Worm (Caenorhabditis elegans) whole organism, L1 larva: ENCODE data around the gene F52H2.1.

Source experiments
- ama-1 ChIP-seq: fragments of 150-350 bp; optimal IDR thresholded peaks from 2 replicates; lab custom pipeline; 2014
- efl-1 ChIP-seq, 4 experiments: fragments of 150-350 bp; optimal IDR thresholded peaks in 3 of 4; peaks in 1 of 4; 1 replicate in 1 of 4; 2 replicates in 3 of 4; lab custom pipeline; 2014; ENCODE audit warnings: missing biosample characterization in 2 of 4, missing genetic modification characterization in 2 of 4, missing genetic modification reagents in 2 of 4
- elt-3 ChIP-seq, 6 experiments: fragments of 150-350 bp in 1 of 6; sonication (generic microtip); optimal IDR thresholded peaks; 2 replicates each; lab custom pipeline; 2017 to 2018; ENCODE audit warnings: missing biosample characterization in 6 of 6, missing genetic modification characterization in 6 of 6, inconsistent platforms in 1 of 6
- fkh-10 ChIP-seq: sonication (generic microtip); optimal IDR thresholded peaks from 2 replicates; lab custom pipeline; 2017; ENCODE audit warnings: missing biosample characterization, missing genetic modification reagents, missing genetic modification characterization
- lin-13 ChIP-seq: fragments of 150-350 bp; optimal IDR thresholded peaks from 2 replicates; lab custom pipeline; 2014; ENCODE audit warnings: missing biosample characterization, missing genetic modification reagents, missing genetic modification characterization
- lin-15B ChIP-seq: fragments of 150-350 bp; sonication (generic microtip); optimal IDR thresholded peaks from 3 replicates; lab custom pipeline; 2014; ENCODE audit warnings: missing biosample characterization, missing genetic modification characterization
- lin-39 ChIP-seq: fragments of 150-350 bp; optimal IDR thresholded peaks from 2 replicates; lab custom pipeline; 2014; ENCODE audit warnings: missing biosample characterization, missing genetic modification reagents, missing genetic modification characterization
- nhr-19 ChIP-seq: fragments of 200-800 bp; sonication (Bioruptor generic); conservative IDR thresholded peaks from 2 replicates; pipeline ENCODE4 v1.3.6; 2022; ENCODE audit warnings: missing genetic modification characterization, missing compliant biosample characterization
- nhr-237 ChIP-seq: fragments of 150-350 bp; optimal IDR thresholded peaks from 2 replicates; lab custom pipeline; 2014; ENCODE audit warnings: missing biosample characterization, missing genetic modification characterization
- pax-3 ChIP-seq: fragments of 200-800 bp; sonication (Bioruptor generic); optimal IDR thresholded peaks from 2 replicates; lab custom pipeline; 2018; ENCODE audit warnings: mild to moderate bottlenecking, missing genetic modification characterization, moderate library complexity, missing compliant biosample characterization
- pqm-1 ChIP-seq: sonication (generic microtip); optimal IDR thresholded peaks from 3 replicates; lab custom pipeline; 2017; ENCODE audit warnings: missing biosample characterization, missing genetic modification characterization
- sox-4 ChIP-seq: sonication (generic microtip); optimal IDR thresholded peaks from 2 replicates; lab custom pipeline; 2016; ENCODE audit warnings: missing genetic modification characterization, missing compliant biosample characterization
- zag-1 ChIP-seq: fragments of 150-350 bp; optimal IDR thresholded peaks from 2 replicates; lab custom pipeline; 2014; ENCODE audit warnings: missing biosample characterization, missing genetic modification characterization

ce11 chrX:2592670-2593280 lies 19.9 kb downstream of the F52H2.1 start:
- TF ChIP-seq pqm-1 (tag; lab: Kevin White, UChicago) (no peak), ama-1 (no peak), elt-3 (tag; optimal IDR thresholded peaks at IDR 0.05; lab: Kevin White, UChicago) (peak in 1 of 6 experiments; percentile 34), nhr-19 (no peak), lin-15B (tag; lab: Kevin White, UChicago) (no peak), zag-1 (no peak), pax-3 (no peak), sox-4 (tag; lab: Kevin White, UChicago) (no peak), lin-13 (GFP tag; lab: Kevin White, UChicago) (no peak), nhr-237 (tag; lab: Kevin White, UChicago) (no peak), fkh-10 (GFP tag; lab: Kevin White, UChicago) (no peak), lin-39 (tag; lab: Kevin White, UChicago) (no peak), efl-1 (optimal IDR thresholded peaks at IDR 0.05; lab: Kevin White, UChicago) (no peak), efl-1 (GFP tag; optimal IDR thresholded peaks at IDR 0.05 in 1 of 2; lab: Kevin White, UChicago) (no peak)
